Fruit fly (Drosophila melanogaster): ENCODE data around the gene primo-2.
A peak's percentile ranks its signal among the peaks of the same experiment; 100 is the strongest.

Gene primo-2

dm6 chr3R:13716827-13717226, 5.2 kb upstream of the primo-2 start (continued):
- TF ChIP-seq Nf-YC (tag; optimal IDR thresholded peaks at IDR 0.05) (no peak), Scr (GFP tag; IDR thresholded peaks at IDR 0.05; ENCODE audit: partially characterized antibody) (no peak), CG8765 (GFP tag; IDR thresholded peaks at IDR 0.05) (no peak), bowl (GFP tag; IDR thresholded peaks at IDR 0.05) (no peak), CG4617 (GFP tag; optimal IDR thresholded peaks at IDR 0.05; ENCODE audit: borderline replicate concordance) (no peak), salm (tag; optimal IDR thresholded peaks at IDR 0.05) (no peak), pnt (GFP tag; optimal IDR thresholded peaks at IDR 0.05) (peak; percentile 33), CG9817 (tag; optimal IDR thresholded peaks at IDR 0.05) (no peak), prd (optimal IDR thresholded peaks at IDR 0.05) (no peak), prd (GFP tag; IDR thresholded peaks at IDR 0.05) (peak; percentile 60; the same call in 2 of the 3 replicates), CG30020 (tag; optimal IDR thresholded peaks at IDR 0.05) (no peak), ato (GFP tag; IDR thresholded peaks at IDR 0.05; ENCODE audit: partially characterized antibody) (no peak), Ets97D (GFP tag; optimal IDR thresholded peaks at IDR 0.05) (peak; percentile 7), pzg (GFP tag; optimal IDR thresholded peaks at IDR 0.05) (no peak), Dbx (GFP tag; IDR thresholded peaks at IDR 0.05) (no peak), CG8290 (GFP tag; optimal IDR thresholded peaks at IDR 0.05) (no peak), CG8290 (tag; optimal IDR thresholded peaks at IDR 0.05) (peak in 1 of 2 experiments; percentile 1), E2f1 (GFP tag; IDR thresholded peaks at IDR 0.05) (0 out of 2 replicates have a peak, but pooled peaks have one; percentile 9), Ssrp (tag; optimal IDR thresholded peaks at IDR 0.05) (no peak), fd102C (GFP tag; optimal IDR thresholded peaks at IDR 0.05) (no peak), CG11723 (GFP tag; optimal IDR thresholded peaks at IDR 0.05) (no peak), CG1529 (GFP tag; optimal IDR thresholded peaks at IDR 0.05) (no peak), CG14667 (GFP tag; IDR thresholded peaks at IDR 0.05) (no peak), CG3847 (GFP tag; IDR thresholded peaks at IDR 0.05) (no peak), Awh (GFP tag; IDR thresholded peaks at IDR 0.05) (peak; percentile 49; the same call in 1 of the 2 replicates), tup (GFP tag; optimal IDR thresholded peaks at IDR 0.05) (no peak), CG10209 (GFP tag; optimal IDR thresholded peaks at IDR 0.05) (no peak), bbx (GFP tag; IDR thresholded peaks at IDR 0.05; ENCODE audit: partially characterized antibody) (no peak), pb (GFP tag; optimal IDR thresholded peaks at IDR 0.05) (peak; percentile 44), tx (GFP tag; optimal IDR thresholded peaks at IDR 0.05) (no peak), rib (GFP tag; IDR thresholded peaks at IDR 0.05) (no peak), CG10431 (GFP tag; optimal IDR thresholded peaks at IDR 0.05) (no peak), CG15073 (GFP tag; optimal IDR thresholded peaks at IDR 0.05) (no peak), Taf1 (GFP tag; IDR thresholded peaks at IDR 0.05) (no peak), repo (GFP tag; optimal IDR thresholded peaks at IDR 0.05) (no peak), ham (GFP tag; IDR thresholded peaks at IDR 0.05) (no peak), CG1832 (GFP tag; optimal IDR thresholded peaks at IDR 0.05) (no peak), lov (optimal IDR thresholded peaks at IDR 0.05) (no peak), lov (GFP tag; IDR thresholded peaks at IDR 0.05) (no peak), sob (GFP tag; IDR thresholded peaks at IDR 0.05) (no peak), CG11456 (GFP tag; IDR thresholded peaks at IDR 0.05) (no peak), zfh1 (GFP tag; IDR thresholded peaks at IDR 0.05) (peak; percentile 18; the same call in 1 of the 3 replicates), CG6683 (GFP tag; optimal IDR thresholded peaks at IDR 0.05) (no peak), Hmr (GFP tag; optimal IDR thresholded peaks at IDR 0.05) (no peak), HHEX (GFP tag; optimal IDR thresholded peaks at IDR 0.05) (no peak), Hey (tag; optimal IDR thresholded peaks at IDR 0.05) (no peak), fru (optimal IDR thresholded peaks at IDR 0.05) (no peak), kay (GFP tag; optimal IDR thresholded peaks at IDR 0.05) (peak; percentile 50), Doc2 (GFP tag; IDR thresholded peaks at IDR 0.05) (no peak), CG6765 (GFP tag; optimal IDR thresholded peaks at IDR 0.05) (no peak), org-1 (GFP tag; optimal IDR thresholded peaks at IDR 0.05) (no peak), HmgD (GFP tag; optimal IDR thresholded peaks at IDR 0.05) (no peak), sima (GFP tag; optimal IDR thresholded peaks at IDR 0.05) (no peak)

Measured in whole organism, embryonic.